Worm (Caenorhabditis elegans) whole organism, young adult: ENCODE measurements around the gene sec-61.A.

Experiments
- B0336.3 ChIP-seq: fragments of 200-800 bp; sonication (Bioruptor generic); IDR thresholded peaks from 2 replicates; pipeline ENCODE4 v1.3.6; 2022; ENCODE audit warnings: missing genetic modification characterization, missing compliant biosample characterization
- F33H1.4 ChIP-seq: fragments of 200-800 bp; sonication (Bioruptor generic); IDR thresholded peaks from 2 replicates; pipeline ENCODE4 v1.3.6; 2022; ENCODE audit warnings: missing genetic modification reagents, missing genetic modification characterization, missing compliant biosample characterization
- F49E8.2 ChIP-seq: sonication (generic microtip); optimal IDR thresholded peaks from 3 replicates; lab custom pipeline; 2017; ENCODE audit warnings: missing genetic modification characterization, mild to moderate bottlenecking, missing compliant biosample characterization, antibody characterized with exemption, moderate library complexity; ENCODE audit not compliant: insufficient read depth
- K11D2.4 ChIP-seq: fragments of 200-800 bp; sonication (Bioruptor generic); IDR thresholded peaks from 2 replicates; pipeline ENCODE4 v1.3.6; 2022; ENCODE audit warnings: missing genetic modification reagents, missing genetic modification characterization, missing compliant biosample characterization
- T07F8.4 ChIP-seq: sonication (generic microtip); optimal IDR thresholded peaks from 2 replicates; lab custom pipeline; 2016; ENCODE audit warnings: mild to moderate bottlenecking, missing genetic modification characterization, moderate library complexity, missing compliant biosample characterization
- Y56A3A.18 ChIP-seq: fragments of 200-800 bp; sonication (Bioruptor generic); IDR thresholded peaks from 2 replicates; pipeline ENCODE4 v1.3.6; 2022; ENCODE audit warnings: missing genetic modification reagents, missing genetic modification characterization, missing compliant biosample characterization
- Y95B8A.8 ChIP-seq: fragments of 200-800 bp; sonication (Bioruptor generic); IDR thresholded peaks from 2 replicates; pipeline ENCODE4 v1.3.6; 2022; ENCODE audit warnings: missing genetic modification reagents, missing genetic modification characterization, missing compliant biosample characterization
- aptf-3 ChIP-seq: fragments of 200-800 bp; sonication (Bioruptor generic); IDR thresholded peaks from 2 replicates; pipeline ENCODE4 v1.3.6; 2022; ENCODE audit warnings: missing genetic modification characterization, missing compliant biosample characterization
- attf-3 ChIP-seq: fragments of 200-800 bp; sonication (Bioruptor generic); conservative IDR thresholded peaks from 2 replicates; pipeline ENCODE4 v1.3.6; 2022; ENCODE audit warnings: missing genetic modification reagents, missing genetic modification characterization, missing compliant biosample characterization
- attf-5 ChIP-seq: fragments of 200-800 bp; sonication (Bioruptor generic); optimal IDR thresholded peaks from 2 replicates; lab custom pipeline; 2018; ENCODE audit warnings: mild to moderate bottlenecking, missing genetic modification characterization, missing compliant biosample characterization
- attf-6 ChIP-seq: fragments of 200-800 bp; sonication (Bioruptor generic); IDR thresholded peaks from 2 replicates; pipeline ENCODE4 v1.3.6; 2022; ENCODE audit warnings: missing genetic modification reagents, missing genetic modification characterization, missing compliant biosample characterization
- cebp-2 ChIP-seq: fragments of 200-800 bp; sonication (Bioruptor generic); IDR thresholded peaks from 2 replicates; pipeline ENCODE4 v1.3.6; 2022; ENCODE audit warnings: missing genetic modification characterization, missing compliant biosample characterization
- ceh-27 ChIP-seq: fragments of 200-800 bp; sonication (Bioruptor generic); optimal IDR thresholded peaks from 2 replicates; lab custom pipeline; 2018; ENCODE audit warnings: mild to moderate bottlenecking, missing genetic modification characterization, moderate library complexity, missing compliant biosample characterization
- ceh-40 ChIP-seq: fragments of 200-800 bp; sonication (Bioruptor generic); IDR thresholded peaks from 2 replicates; pipeline ENCODE4 v1.3.6; 2022; ENCODE audit warnings: missing genetic modification characterization, missing compliant biosample characterization
- die-1 ChIP-seq: sonication (generic microtip); optimal IDR thresholded peaks from 2 replicates; lab custom pipeline; 2016; ENCODE audit warnings: missing genotype, mild to moderate bottlenecking, missing genetic modification characterization, missing compliant biosample characterization
- gei-17 ChIP-seq: fragments of 200-800 bp; sonication (Bioruptor generic); optimal IDR thresholded peaks from 2 replicates; lab custom pipeline; 2018; ENCODE audit warnings: mild to moderate bottlenecking, missing genetic modification characterization, missing compliant biosample characterization
- him-1 ChIP-seq: sonication (generic microtip); optimal IDR thresholded peaks from 2 replicates; lab custom pipeline; 2016; ENCODE audit warnings: missing genotype, missing genetic modification reagents, missing genetic modification characterization, missing compliant biosample characterization
- hlh-26 ChIP-seq: fragments of 200-800 bp; sonication (Bioruptor generic); conservative IDR thresholded peaks from 2 replicates; pipeline ENCODE4 v1.3.6; 2022; ENCODE audit warnings: missing genetic modification reagents, missing genetic modification characterization, missing compliant biosample characterization
- hmg-20 ChIP-seq: fragments of 200-800 bp; sonication (Bioruptor generic); IDR thresholded peaks from 2 replicates; pipeline ENCODE4 v1.3.6; 2022; ENCODE audit warnings: missing genetic modification reagents, missing genetic modification characterization, missing compliant biosample characterization
- hrde-1 ChIP-seq: sonication (generic microtip); optimal IDR thresholded peaks from 2 replicates; lab custom pipeline; 2016; ENCODE audit warnings: missing genetic modification characterization, mild to moderate bottlenecking, missing compliant biosample characterization, moderate library complexity, missing genotype, missing genetic modification reagents, borderline replicate concordance
- lir-1 ChIP-seq: fragments of 200-800 bp; sonication (Bioruptor generic); conservative IDR thresholded peaks from 2 replicates; pipeline ENCODE4 v1.3.6; 2022; ENCODE audit warnings: missing genetic modification reagents, missing genetic modification characterization, missing compliant biosample characterization
- lsl-1 ChIP-seq: fragments of 200-800 bp; sonication (Bioruptor generic); optimal IDR thresholded peaks from 2 replicates; lab custom pipeline; 2018; ENCODE audit warnings: mild to moderate bottlenecking, missing genetic modification characterization, moderate library complexity, missing compliant biosample characterization
- madf-8 ChIP-seq: fragments of 200-800 bp; sonication (Bioruptor generic); conservative IDR thresholded peaks from 2 replicates; pipeline ENCODE4 v1.3.6; 2022; ENCODE audit warnings: missing genetic modification reagents, missing genetic modification characterization, missing compliant biosample characterization
- mcd-1 ChIP-seq: fragments of 200-800 bp; sonication (Bioruptor generic); IDR thresholded peaks from 2 replicates; pipeline ENCODE4 v1.3.6; 2022; ENCODE audit warnings: missing genetic modification reagents, missing genetic modification characterization, missing compliant biosample characterization
- pbrm-1 ChIP-seq: fragments of 200-800 bp; sonication (Bioruptor generic); IDR thresholded peaks from 2 replicates; pipeline ENCODE4 v1.3.6; 2022; ENCODE audit warnings: missing genetic modification reagents, missing genetic modification characterization, missing compliant biosample characterization
- snpc-4 ChIP-seq, 5 experiments: fragments of 150-350 bp in 1 of 5; sonication (generic microtip) in 4 of 5; optimal IDR thresholded peaks; 2 replicates each; lab custom pipeline; 2014 to 2018; ENCODE audit warnings: missing genetic modification characterization in 5 of 5, missing biosample characterization in 3 of 5, antibody characterized with exemption in 2 of 5, mild to moderate bottlenecking in 2 of 5, missing compliant biosample characterization in 2 of 5, missing genotype in 2 of 5, moderate library complexity in 2 of 5, missing genetic modification reagents in 1 of 5
- tbp1 ChIP-seq: fragments of 200-800 bp; sonication (Bioruptor generic); optimal IDR thresholded peaks from 2 replicates; lab custom pipeline; 2018; ENCODE audit warnings: mild to moderate bottlenecking, missing genetic modification characterization, missing compliant biosample characterization
- ztf-26 ChIP-seq: sonication (generic microtip); optimal IDR thresholded peaks from 2 replicates; lab custom pipeline; 2017; ENCODE audit warnings: missing genetic modification characterization, missing compliant biosample characterization

sec-61.A gene

DNA sequence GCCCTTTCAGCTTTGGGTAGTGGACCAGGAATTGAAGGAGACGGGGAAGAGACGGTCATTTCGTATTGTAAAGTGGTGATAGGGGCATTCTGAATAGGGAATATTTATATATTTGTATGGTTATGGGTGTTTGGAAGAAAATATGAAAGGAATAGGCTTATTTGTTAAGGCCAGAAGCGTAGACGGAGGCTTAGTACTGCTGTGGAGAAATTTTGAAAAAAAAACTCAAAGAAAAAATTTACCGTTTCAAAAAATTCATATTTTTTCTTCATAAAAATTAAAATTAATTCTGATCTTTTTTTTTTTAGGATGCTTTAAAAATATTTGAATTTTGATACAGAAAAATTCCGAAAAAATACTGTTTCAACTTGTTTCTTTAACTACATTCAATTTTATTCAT, 4.0 kb upstream of the sec-61.A start, which contains the start of gene hhat-2:
Gene hhat-2, minus strand, starts transcription at position 101 of the 400 bp plus-strand sequence.
- TF ChIP-seq hrde-1 (tag; lab: Kevin White, UChicago): no peak
- TF ChIP-seq T07F8.4 (tag; lab: Kevin White, UChicago): no peak
- no peak for TF ChIP-seq hmg-20
- no peak for TF ChIP-seq F49E8.2 (tag; lab: Kevin White, UChicago)
- no peak for TF ChIP-seq cebp-2 (GFP tag; lab: Robert Waterston, UW)
- no peak for TF ChIP-seq Y95B8A.8
- TF ChIP-seq hlh-26: no peak
- TF ChIP-seq aptf-3 (GFP tag; lab: Robert Waterston, UW): no peak
- TF ChIP-seq Y56A3A.18 (GFP tag; lab: Robert Waterston, UW): no peak
- TF ChIP-seq him-1: no peak

DNA sequence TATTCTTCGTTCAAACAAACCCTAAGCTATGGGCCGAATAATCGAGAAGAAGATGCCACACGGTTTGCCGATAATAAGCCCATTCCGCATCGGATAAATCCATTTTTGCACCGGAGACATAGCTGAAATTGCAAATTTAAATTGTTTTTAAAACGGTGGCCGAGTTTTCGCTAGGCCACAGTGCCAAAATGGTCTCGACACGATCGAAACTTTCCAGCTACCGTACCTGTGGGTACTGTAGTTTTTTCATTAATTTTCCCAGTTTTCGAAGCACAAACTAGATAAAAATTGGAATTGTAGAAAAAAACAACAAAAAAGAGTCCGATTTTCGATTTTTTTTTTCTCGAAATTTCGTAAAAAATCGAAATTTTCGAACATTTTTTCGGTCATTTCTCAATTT, 3.2 kb upstream of the sec-61.A start:
- TF ChIP-seq ceh-27 (GFP tag; lab: Kevin White, UChicago) (no peak), lsl-1 (GFP tag; lab: Kevin White, UChicago) (peak; percentile 60), ztf-26 (no peak), attf-6 (0 out of 2 replicates have a peak, but pooled peaks have one; percentile 44), F33H1.4 (GFP tag; lab: Robert Waterston, UW) (peak; percentile 37), snpc-4 (GFP tag; optimal IDR thresholded peaks at IDR 0.05; lab: Kevin White, UChicago) (no peak), snpc-4 (tag; optimal IDR thresholded peaks at IDR 0.05; lab: Kevin White, UChicago) (peak in 1 of 4 experiments; percentile 61)

DNA sequence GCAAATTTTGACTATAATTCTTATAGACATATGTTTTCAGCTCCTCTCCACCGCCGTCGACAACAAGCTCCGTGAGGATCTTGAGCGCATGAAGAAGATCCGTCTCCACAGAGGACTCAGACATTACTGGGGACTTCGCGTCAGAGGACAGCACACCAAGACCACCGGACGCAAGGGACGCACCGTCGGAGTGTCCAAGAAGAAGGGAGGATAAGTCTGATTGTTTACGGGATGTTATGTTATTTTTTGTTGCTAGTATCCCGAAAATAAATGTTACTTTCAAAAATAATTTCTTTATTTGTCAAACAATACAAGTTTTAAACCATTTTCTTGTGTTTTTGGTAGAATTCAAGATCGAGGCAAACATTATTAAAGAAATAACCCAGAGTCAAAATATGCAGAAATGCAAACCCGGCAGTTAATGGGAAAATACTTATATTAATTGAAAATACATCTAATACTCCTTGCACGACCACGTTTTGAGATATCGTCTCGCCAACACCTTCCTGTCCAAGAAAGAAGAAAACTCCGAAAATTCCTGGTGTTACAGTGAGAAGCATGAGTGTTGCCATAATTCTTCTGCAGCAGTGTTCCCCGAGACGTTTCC, 1.2 kb upstream of the sec-61.A start:
- no peak for TF ChIP-seq lsl-1 (GFP tag; lab: Kevin White, UChicago)
- TF ChIP-seq tbp1 (GFP tag; lab: Kevin White, UChicago): peak; percentile 38
- TF ChIP-seq gei-17 (GFP tag; lab: Kevin White, UChicago): no peak
- peak; percentile 65 for TF ChIP-seq snpc-4 (GFP tag; optimal IDR thresholded peaks at IDR 0.05; lab: Kevin White, UChicago)
- peak in 2 of 4 experiments; percentile 62 to 88 for TF ChIP-seq snpc-4 (tag; optimal IDR thresholded peaks at IDR 0.05; lab: Kevin White, UChicago)
- TF ChIP-seq B0336.3: peak; percentile 60; the same call in 1 of the 2 replicates
- peak; percentile 96 for TF ChIP-seq attf-6
- no peak for TF ChIP-seq hrde-1 (tag; lab: Kevin White, UChicago)
- TF ChIP-seq die-1: no peak

DNA sequence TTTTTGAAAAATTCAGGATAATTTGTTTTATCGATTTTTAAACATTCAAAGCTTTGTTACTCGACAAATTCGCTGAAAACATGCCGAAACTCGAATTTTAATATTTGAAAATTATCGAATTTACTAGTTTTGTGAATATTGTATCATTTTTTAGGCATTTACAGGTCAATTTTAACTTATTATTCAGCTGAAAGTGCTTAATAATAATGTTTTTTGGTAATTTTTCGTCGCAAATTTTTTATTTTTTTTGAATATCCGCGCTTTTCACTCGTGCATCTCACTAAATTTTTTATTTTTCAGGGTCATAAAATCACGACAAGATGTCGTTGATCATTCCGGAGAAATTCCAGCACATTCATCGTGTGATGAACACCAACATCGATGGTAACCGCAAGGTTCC, 315 bp upstream of the sec-61.A start, which contains the start of gene rps-18:
Gene rps-18, plus strand, starts transcription at position 301 of the 400 bp plus-strand sequence.
- no peak for TF ChIP-seq ceh-40 (GFP tag; lab: Robert Waterston, UW)
- TF ChIP-seq madf-8: no peak
- no peak for TF ChIP-seq lir-1 (GFP tag; lab: Robert Waterston, UW)
- no peak for TF ChIP-seq attf-5 (GFP tag; lab: Kevin White, UChicago)

DNA sequence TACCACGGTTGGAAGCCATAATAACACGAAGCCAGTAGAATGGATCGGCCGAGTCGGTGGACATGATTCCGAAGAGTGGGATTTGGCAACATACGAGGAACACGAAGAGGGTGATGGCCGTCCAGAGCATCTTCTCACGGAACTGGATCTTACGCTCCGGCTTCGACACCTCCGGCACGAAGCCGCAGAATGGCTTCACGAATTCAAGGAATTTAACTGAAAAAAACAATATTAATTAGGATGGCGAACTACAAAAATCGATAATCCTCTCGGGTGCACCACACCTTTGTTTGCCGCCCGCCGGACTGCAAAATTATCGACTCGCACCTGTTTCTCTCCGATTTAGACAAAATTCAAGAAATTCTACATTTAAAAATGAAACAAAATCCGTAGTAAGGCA, 863 bp downstream of the sec-61.A start:
- TF ChIP-seq pbrm-1 (GFP tag; lab: Robert Waterston, UW) (0 out of 2 replicates have a peak, but pooled peaks have one; percentile 23), K11D2.4 (GFP tag; lab: Robert Waterston, UW) (no peak), mcd-1 (GFP tag; lab: Robert Waterston, UW) (peak; percentile 13; the same call in 1 of the 2 replicates), attf-3 (GFP tag; lab: Robert Waterston, UW) (no peak), attf-6 (0 out of 2 replicates have a peak, but pooled peaks have one; percentile 32)
